Worm (Caenorhabditis elegans): ENCODE data around the gene T07E3.2.
A peak's percentile ranks its signal among the peaks of the same experiment; 100 is the strongest.

Gene T07E3.2

ce11 chrIII:6888497-6888896, 18.0 kb upstream of the T07E3.2 start (continued):
- TF ChIP-seq dmd-9 (GFP tag; IDR thresholded peaks at IDR 0.05) (0 out of 2 replicates have a peak, but pooled peaks have one; percentile 17), F49E8.2 (tag; optimal IDR thresholded peaks at IDR 0.05; ENCODE audit: borderline replicate concordance) (peak; percentile 33), gei-8 (GFP tag; optimal IDR thresholded peaks at IDR 0.05) (no peak)

- TF ChIP-seq lsy-2 (tag; optimal IDR thresholded peaks at IDR 0.05) = peak in 1 of 2 experiments; percentile 28
- TF ChIP-seq mxl-2 (GFP tag; conservative IDR thresholded peaks at IDR 0.05) = no peak
- peak; percentile 95 for TF ChIP-seq aha-1 (tag)
- no peak for TF ChIP-seq ceh-32 (tag; optimal IDR thresholded peaks at IDR 0.05; ENCODE audit: poor library complexity)
- TF ChIP-seq dpl-1 (GFP tag; optimal IDR thresholded peaks at IDR 0.05) = peak; percentile 68
- peak; percentile 45 for TF ChIP-seq mes-2 (tag; optimal IDR thresholded peaks at IDR 0.05; ENCODE audit: poor library complexity, severe bottlenecking)
- no peak for TF ChIP-seq gei-8 (GFP tag; optimal IDR thresholded peaks at IDR 0.05)
- TF ChIP-seq lim-7 (GFP tag; IDR thresholded peaks at IDR 0.05) = no peak
Measured at ce11 chrIII:6888999-6889824, 17.3 kb upstream of the T07E3.2 start, which contains the start of the genes brd-1 and K04C2.2. Gene brd-1, minus strand, starts transcription at chrIII:6889504. Gene K04C2.2, plus strand, starts transcription at chrIII:6889774.

ce11 chrIII:6891560-6891959, 14.9 kb upstream of the T07E3.2 start, which contains the start of gene K04C2.5:
Gene K04C2.5, minus strand, starts transcription at chrIII:6891660.
- no peak for TF ChIP-seq zfp-3 (GFP tag; conservative IDR thresholded peaks at IDR 0.05)
- no peak for TF ChIP-seq mep-1 (tag; optimal IDR thresholded peaks at IDR 0.05)
- no peak for TF ChIP-seq duxl-1 (tag; optimal IDR thresholded peaks at IDR 0.05; ENCODE audit: poor library complexity)
- no peak for TF ChIP-seq lin-29 (GFP tag; IDR thresholded peaks at IDR 0.05)
- TF ChIP-seq gei-8 (GFP tag; optimal IDR thresholded peaks at IDR 0.05) = no peak
- TF ChIP-seq arid-1 (GFP tag; conservative IDR thresholded peaks at IDR 0.05) = no peak
- TF ChIP-seq madf-9 (GFP tag; conservative IDR thresholded peaks at IDR 0.05) = no peak
- TF ChIP-seq Y105C5A.15 (GFP tag; IDR thresholded peaks at IDR 0.05) = no peak
- no peak for TF ChIP-seq mes-2 (tag; optimal IDR thresholded peaks at IDR 0.05; ENCODE audit: poor library complexity, severe bottlenecking)
- TF ChIP-seq snpc-4 (tag; optimal IDR thresholded peaks at IDR 0.05) = no peak
- no peak for TF ChIP-seq vab-7 (GFP tag; IDR thresholded peaks at IDR 0.05)
- TF ChIP-seq T20F7.1 (GFP tag; optimal IDR thresholded peaks at IDR 0.05) = no peak

- TF ChIP-seq unc-39 (tag; optimal IDR thresholded peaks at IDR 0.05) = no peak
- peak; percentile 40 for TF ChIP-seq mxl-3 (GFP tag; optimal IDR thresholded peaks at IDR 0.05)
- TF ChIP-seq mep-1 (tag; optimal IDR thresholded peaks at IDR 0.05) = peak; percentile 65
- TF ChIP-seq pqm-1 (tag; optimal IDR thresholded peaks at IDR 0.05) = peak; percentile 46
- peak; percentile 24 for TF ChIP-seq aly-2 (tag; optimal IDR thresholded peaks at IDR 0.05)
- TF ChIP-seq vab-7 (GFP tag; IDR thresholded peaks at IDR 0.05) = no peak
- TF ChIP-seq daf-12 (tag; optimal IDR thresholded peaks at IDR 0.05) = no peak
- peak; percentile 73; the same call in 1 of the 2 replicates for TF ChIP-seq saeg-2 (GFP tag; IDR thresholded peaks at IDR 0.05)
- no peak for TF ChIP-seq ztf-11 (tag; optimal IDR thresholded peaks at IDR 0.05)
- peak; percentile 71 for TF ChIP-seq gei-8 (GFP tag; optimal IDR thresholded peaks at IDR 0.05)
- no peak for TF ChIP-seq attf-4 (tag; optimal IDR thresholded peaks at IDR 0.05)
- TF ChIP-seq lir-3 (tag; optimal IDR thresholded peaks at IDR 0.05) = no peak
- no peak for TF ChIP-seq snpc-4 (tag; optimal IDR thresholded peaks at IDR 0.05)
- TF ChIP-seq spr-1 (tag; optimal IDR thresholded peaks at IDR 0.05) = peak; percentile 40
- TF ChIP-seq nhr-11 (tag; optimal IDR thresholded peaks at IDR 0.05) = peak; percentile 81
- TF ChIP-seq rbr-2 (tag; optimal IDR thresholded peaks at IDR 0.05) = no peak
- no peak for TF ChIP-seq dmd-9 (GFP tag; IDR thresholded peaks at IDR 0.05)
- no peak for TF ChIP-seq F37D6.2 (tag; optimal IDR thresholded peaks at IDR 0.05)
- no peak for TF ChIP-seq nhr-237 (tag; optimal IDR thresholded peaks at IDR 0.05)
- no peak for TF ChIP-seq tag-97 (GFP tag; IDR thresholded peaks at IDR 0.05)
- TF ChIP-seq spr-3 (GFP tag; optimal IDR thresholded peaks at IDR 0.05) = no peak
- no peak for TF ChIP-seq R02D3.7 (tag; optimal IDR thresholded peaks at IDR 0.05)
- TF ChIP-seq lin-38 (GFP tag; IDR thresholded peaks at IDR 0.05) = peak; percentile 49
- TF ChIP-seq dve-1 (tag; optimal IDR thresholded peaks at IDR 0.05; ENCODE audit: insufficient read depth) = peak; percentile 94
- peak; percentile 82 for TF ChIP-seq mxl-2 (GFP tag; conservative IDR thresholded peaks at IDR 0.05)
- no peak for TF ChIP-seq jun-1 (tag; optimal IDR thresholded peaks at IDR 0.05)
- TF ChIP-seq unc-130 (GFP tag; optimal IDR thresholded peaks at IDR 0.05) = no peak
- TF ChIP-seq fkh-10 (GFP tag; optimal IDR thresholded peaks at IDR 0.05) = no peak
- peak; percentile 98 for TF ChIP-seq dmd-6 (GFP tag; IDR thresholded peaks at IDR 0.05)
Measured at ce11 chrIII:6895166-6895565, 11.3 kb upstream of the T07E3.2 start.

Data from whole organism, L4 larva.